Fruit fly (Drosophila melanogaster): ENCODE data around the gene Qtzl.

The Qtzl gene

dm6 chr2L:12026458-12027431 lies 31.2 kb downstream of the Qtzl start (continued):
- no peak for TF ChIP-seq run (tag; optimal IDR thresholded peaks at IDR 0.05)
- peak; percentile 37 to 40 for TF ChIP-seq chif (GFP tag; optimal IDR thresholded peaks at IDR 0.05)
- TF ChIP-seq CG7357 (GFP tag; IDR thresholded peaks at IDR 0.05): 0 out of 3 replicates have a peak, but pooled peaks have one; percentile 27
- TF ChIP-seq CG8924 (tag; optimal IDR thresholded peaks at IDR 0.05): peak; percentile 78
- TF ChIP-seq dm (GFP tag; optimal IDR thresholded peaks at IDR 0.05): peak; percentile 35
- TF ChIP-seq fd102C (GFP tag; optimal IDR thresholded peaks at IDR 0.05): no peak
- TF ChIP-seq CG8359 (GFP tag; optimal IDR thresholded peaks at IDR 0.05; ENCODE audit: borderline replicate concordance): no peak
- TF ChIP-seq nerfin-2 (GFP tag; IDR thresholded peaks at IDR 0.05; ENCODE audit: partially characterized antibody): no peak
- no peak for TF ChIP-seq bigmax (GFP tag; optimal IDR thresholded peaks at IDR 0.05)
- peak; percentile 53 for TF ChIP-seq CG2712 (tag; optimal IDR thresholded peaks at IDR 0.05)
- peak; percentile 31 for TF ChIP-seq CG13123 (GFP tag; optimal IDR thresholded peaks at IDR 0.05)
- no peak for TF ChIP-seq CG14860 (GFP tag; IDR thresholded peaks at IDR 0.05; ENCODE audit: partially characterized antibody)
- TF ChIP-seq Ets65A (GFP tag): peak; percentile 95
- peak; percentile 53 for TF ChIP-seq odd (GFP tag; optimal IDR thresholded peaks at IDR 0.05)
- TF ChIP-seq MBD-R2 (GFP tag; IDR thresholded peaks at IDR 0.05): no peak; the same call in 1 of the 2 replicates
- peak; percentile 33; the same call in 1 of the 2 replicates for TF ChIP-seq Rx (GFP tag; IDR thresholded peaks at IDR 0.05)
- no peak for TF ChIP-seq wdn (GFP tag; IDR thresholded peaks at IDR 0.05)
- peak; percentile 27 for TF ChIP-seq bab2 (GFP tag; optimal IDR thresholded peaks at IDR 0.05)
- peak; percentile 98 for TF ChIP-seq nom (GFP tag; optimal IDR thresholded peaks at IDR 0.05)
- TF ChIP-seq CG14014 (GFP tag; IDR thresholded peaks at IDR 0.05): 0 out of 2 replicates have a peak, but pooled peaks have one; percentile 40
- peak; percentile 16 for TF ChIP-seq BEAF-32 (GFP tag; optimal IDR thresholded peaks at IDR 0.05)
- no peak for TF ChIP-seq CG8765 (GFP tag; IDR thresholded peaks at IDR 0.05)
- no peak for TF ChIP-seq BtbVII (GFP tag; optimal IDR thresholded peaks at IDR 0.05)
- TF ChIP-seq CG12155 (GFP tag; optimal IDR thresholded peaks at IDR 0.05): peak; percentile 11
- TF ChIP-seq tna (GFP tag; IDR thresholded peaks at IDR 0.05; ENCODE audit: partially characterized antibody): no peak
- peak; percentile 3 for TF ChIP-seq nerfin-1 (tag; optimal IDR thresholded peaks at IDR 0.05)
- TF ChIP-seq slp2 (GFP tag; optimal IDR thresholded peaks at IDR 0.05): no peak
- peak; percentile 3 for TF ChIP-seq zen (tag; optimal IDR thresholded peaks at IDR 0.05)
- no peak for TF ChIP-seq ac (GFP tag; optimal IDR thresholded peaks at IDR 0.05)
- no peak for TF ChIP-seq CG6683 (GFP tag; optimal IDR thresholded peaks at IDR 0.05)
- TF ChIP-seq CG10959 (GFP tag; IDR thresholded peaks at IDR 0.05): no peak
- no peak for TF ChIP-seq CG10147 (GFP tag; optimal IDR thresholded peaks at IDR 0.05)
- TF ChIP-seq fru (optimal IDR thresholded peaks at IDR 0.05): no peak
- peak; percentile 8 for TF ChIP-seq Lhr (GFP tag; optimal IDR thresholded peaks at IDR 0.05)
- TF ChIP-seq CG11093 (GFP tag; IDR thresholded peaks at IDR 0.05): no peak
- TF ChIP-seq cwo (GFP tag; optimal IDR thresholded peaks at IDR 0.05): peak; percentile 1
- no peak for TF ChIP-seq Side (GFP tag; optimal IDR thresholded peaks at IDR 0.05)
- peak; percentile 63 for TF ChIP-seq ara (GFP tag; IDR thresholded peaks at IDR 0.05)
- peak; percentile 33 for TF ChIP-seq CG2120 (GFP tag; optimal IDR thresholded peaks at IDR 0.05)
- TF ChIP-seq Antp (GFP tag; optimal IDR thresholded peaks at IDR 0.05): no peak
- TF ChIP-seq ind (GFP tag; optimal IDR thresholded peaks at IDR 0.05): peak; percentile 38
- peak; percentile 35 for TF ChIP-seq pho (GFP tag; optimal IDR thresholded peaks at IDR 0.05)
- peak; percentile 32; the same call in 1 of the 2 replicates for TF ChIP-seq seq (GFP tag; IDR thresholded peaks at IDR 0.05)
- TF ChIP-seq Lim3 (GFP tag; IDR thresholded peaks at IDR 0.05): peak; percentile 35; the same call in 1 of the 2 replicates
- TF ChIP-seq NFAT (GFP tag; IDR thresholded peaks at IDR 0.05): peak; percentile 38; the same call in 1 of the 2 replicates
- TF ChIP-seq CG11085 (GFP tag; IDR thresholded peaks at IDR 0.05): peak; percentile 63
- TF ChIP-seq phol (tag; optimal IDR thresholded peaks at IDR 0.05): peak; percentile 66
- no peak; the same call in 2 of the 3 replicates for TF ChIP-seq croc (GFP tag; conservative IDR thresholded peaks at IDR 0.05)

All from whole organism, embryonic.